Fruit fly (Drosophila melanogaster) whole organism, wandering third instar larva: ENCODE data around the gene CG5282.

Experiments
- Abd-B ChIP-seq: fragments of >200 bp; optimal IDR thresholded peaks from 2 replicates; lab custom pipeline; 2017; ENCODE audit warnings: missing biosample characterization, missing genetic modification characterization
- CG32264 ChIP-seq: fragments of 200-800 bp; sonication (Bioruptor generic); optimal IDR thresholded peaks from 2 replicates; lab custom pipeline; 2016; ENCODE audit warnings: missing biosample characterization, missing genetic modification characterization
- CG9705 ChIP-seq: fragments of 200-800 bp; sonication (Bioruptor generic); optimal IDR thresholded peaks from 2 replicates; lab custom pipeline; 2018; ENCODE audit warnings: missing biosample characterization, mild to moderate bottlenecking, missing genetic modification characterization
- CrebA ChIP-seq: fragments of 200-800 bp; sonication (Bioruptor generic); optimal IDR thresholded peaks from 2 replicates; lab custom pipeline; 2016; ENCODE audit warnings: missing biosample characterization, mild to moderate bottlenecking, missing genetic modification characterization, borderline replicate concordance
- Dif ChIP-seq: fragments of 200-275, 200-300 bp; sonication (Bioruptor generic); optimal IDR thresholded peaks from 2 replicates; lab custom pipeline; 2018; ENCODE audit warnings: missing biosample characterization, missing genetic modification characterization; ENCODE audit not compliant: partially characterized antibody
- GATAd ChIP-seq: sonication (Bioruptor generic); optimal IDR thresholded peaks from 2 replicates; lab custom pipeline; 2016; ENCODE audit warnings: missing biosample characterization, missing genetic modification characterization
- HLH106 ChIP-seq: fragments of 200-800 bp; optimal IDR thresholded peaks from 3 replicates; lab custom pipeline; 2019; ENCODE audit warnings: missing biosample characterization, mild to moderate bottlenecking, missing genetic modification characterization, moderate library complexity
- Hnf4 ChIP-seq: fragments of 200-800 bp; sonication (Bioruptor generic); optimal IDR thresholded peaks from 2 replicates; lab custom pipeline; 2016; ENCODE audit warnings: missing biosample characterization, mild to moderate bottlenecking, missing genetic modification characterization
- Rel ChIP-seq, 2 experiments: fragments of 200-800 bp; sonication (Bioruptor generic) in 1 of 2; optimal IDR thresholded peaks; 2 replicates in 1 of 2; 3 replicates in 1 of 2; lab custom pipeline; 2016 to 2019; ENCODE audit warnings: mild to moderate bottlenecking in 2 of 2, missing biosample characterization in 2 of 2, missing genetic modification characterization in 2 of 2, moderate library complexity in 1 of 2
- Sp1 ChIP-seq: fragments of 200-800 bp; sonication (Bioruptor generic); optimal IDR thresholded peaks from 3 replicates; lab custom pipeline; 2019; ENCODE audit warnings: missing biosample characterization, mild to moderate bottlenecking, missing genetic modification characterization, moderate library complexity
- Vsx2 ChIP-seq: fragments of 200-300, 225-300 bp; sonication (Bioruptor generic); optimal IDR thresholded peaks from 2 replicates; lab custom pipeline; 2018; ENCODE audit warnings: missing biosample characterization, missing genetic modification characterization; ENCODE audit not compliant: partially characterized antibody
- brk ChIP-seq: fragments of 200-800 bp; sonication (Bioruptor generic); optimal IDR thresholded peaks from 2 replicates; lab custom pipeline; 2016; ENCODE audit warnings: missing biosample characterization, mild to moderate bottlenecking, missing genetic modification characterization
- dl ChIP-seq, 2 experiments: fragments of 175-275, 200-275 bp in 1 of 2; fragments of 200-275 bp in 1 of 2; sonication (Bioruptor generic); optimal IDR thresholded peaks; lab custom pipeline; 2018; ENCODE audit warnings: mild to moderate bottlenecking in 2 of 2, missing biosample characterization in 2 of 2, missing genetic modification characterization in 2 of 2, moderate library complexity in 2 of 2; ENCODE audit not compliant: partially characterized antibody in 2 of 2, insufficient read depth in 1 of 2
- lola ChIP-seq: fragments of >200 bp; optimal IDR thresholded peaks from 2 replicates; lab custom pipeline; 2017; ENCODE audit warnings: missing biosample characterization, missing genetic modification characterization
- pan ChIP-seq: fragments of >200 bp; optimal IDR thresholded peaks from 2 replicates; lab custom pipeline; 2017
- tai ChIP-seq: sonication (Bioruptor generic); optimal IDR thresholded peaks from 2 replicates; lab custom pipeline; 2016; ENCODE audit warnings: missing biosample characterization, missing genetic modification characterization

CG5282 gene

dm6 chr3L:20375467-20375866 lies 50.4 kb downstream of the CG5282 start:
- TF ChIP-seq lola (GFP tag; lab: Kevin White, UChicago) (no peak), GATAd (GFP tag; lab: Kevin White, UChicago) (no peak), pan (lab: Kevin White, UChicago) (no peak), Sp1 (no peak), tai (GFP tag; lab: Kevin White, UChicago) (no peak), brk (GFP tag; lab: Kevin White, UChicago) (no peak), HLH106 (tag; lab: Kevin White, UChicago) (no peak), Vsx2 (GFP tag; lab: Kevin White, UChicago) (no peak), CG32264 (no peak), Rel (GFP tag; optimal IDR thresholded peaks at IDR 0.05; lab: Kevin White, UChicago) (no peak), Rel (tag; optimal IDR thresholded peaks at IDR 0.05; lab: Kevin White, UChicago) (no peak), CG9705 (GFP tag; lab: Kevin White, UChicago) (no peak), Hnf4 (GFP tag; lab: Kevin White, UChicago) (no peak), CrebA (GFP tag; lab: Kevin White, UChicago) (no peak), dl (GFP tag; optimal IDR thresholded peaks at IDR 0.05; lab: Kevin White, UChicago; ENCODE audit: insufficient read depth in 1 of 2, partially characterized antibody in 2 of 2) (no peak), Dif (GFP tag; lab: Kevin White, UChicago) (no peak), Abd-B (GFP tag; lab: Kevin White, UChicago) (no peak)
- TF ChIP-seq, all 38 proteins: peak for 0
